Fruit fly (Drosophila melanogaster) whole organism, prepupa: Measurements from ENCODE around the gene CG14234.

Experiments used
- Blimp-1 ChIP-seq: fragments of 200-800 bp; sonication (Bioruptor generic); optimal IDR thresholded peaks from 3 replicates; lab custom pipeline; 2017; ENCODE audit warnings: missing biosample characterization, missing genetic modification characterization, mild to moderate bottlenecking, moderate library complexity, missing genetic modification reagents
- CG10631 ChIP-seq: fragments of 200-800 bp; sonication (Bioruptor generic); optimal IDR thresholded peaks from 2 replicates; lab custom pipeline; 2016; ENCODE audit warnings: missing biosample characterization, missing genetic modification characterization
- CG11294 ChIP-seq: fragments of 200-800 bp; sonication (Bioruptor generic); IDR thresholded peaks from 2 replicates; pipeline ENCODE4 v1.3.6; 2022; ENCODE audit warnings: missing biosample characterization, missing genetic modification characterization
- CG11762 ChIP-seq: fragments of 200-800 bp; sonication (Bioruptor generic); optimal IDR thresholded peaks from 3 replicates; lab custom pipeline; 2016; ENCODE audit warnings: missing biosample characterization, missing genetic modification characterization; ENCODE audit not compliant: insufficient read depth
- CG1621 ChIP-seq: fragments of 200-800 bp; sonication (Bioruptor generic); optimal IDR thresholded peaks from 3 replicates; lab custom pipeline; 2018; ENCODE audit warnings: missing biosample characterization, mild to moderate bottlenecking, missing genetic modification characterization
- CG31627 ChIP-seq: fragments of 200-800 bp; sonication (Bioruptor generic); optimal IDR thresholded peaks from 3 replicates; lab custom pipeline; 2016; ENCODE audit warnings: missing biosample characterization, missing genetic modification characterization
- CG4318 ChIP-seq: fragments of 200-800 bp; sonication (Bioruptor generic); optimal IDR thresholded peaks from 3 replicates; lab custom pipeline; 2017; ENCODE audit warnings: missing biosample characterization, mild to moderate bottlenecking, missing genetic modification characterization
- CG6163 ChIP-seq: fragments of 200-800 bp; sonication (Bioruptor generic); IDR thresholded peaks from 3 replicates; pipeline ENCODE4 v1.3.6; 2022; ENCODE audit warnings: missing biosample characterization, missing genetic modification characterization
- CG6792 ChIP-seq: fragments of 200-800 bp; sonication (Bioruptor generic); optimal IDR thresholded peaks from 3 replicates; lab custom pipeline; 2016; ENCODE audit warnings: missing biosample characterization, missing genetic modification characterization
- CG6854 ChIP-seq: fragments of 200-800 bp; sonication (Bioruptor generic); optimal IDR thresholded peaks from 2 replicates; lab custom pipeline; 2017; ENCODE audit warnings: missing biosample characterization, mild to moderate bottlenecking, missing genetic modification characterization
- CG7368 ChIP-seq: fragments of 200-800 bp; sonication (Bioruptor generic); optimal IDR thresholded peaks from 3 replicates; lab custom pipeline; 2016; ENCODE audit warnings: missing biosample characterization, missing genetic modification characterization
- CG8119 ChIP-seq: fragments of 200-800 bp; sonication (Bioruptor generic); IDR thresholded peaks from 3 replicates; pipeline ENCODE4 v1.3.6; 2022; ENCODE audit warnings: missing biosample characterization, missing genetic modification characterization
- CG8319 ChIP-seq: fragments of 200-800 bp; sonication (Bioruptor generic); optimal IDR thresholded peaks from 3 replicates; lab custom pipeline; 2016; ENCODE audit warnings: missing biosample characterization, missing genetic modification characterization
- Eip75B ChIP-seq: fragments of 200-800 bp; sonication (Bioruptor generic); optimal IDR thresholded peaks from 3 replicates; lab custom pipeline; 2016; ENCODE audit warnings: missing biosample characterization, missing genetic modification characterization
- Eip78C ChIP-seq: fragments of 200-800 bp; sonication (Bioruptor generic); peaks from one replicate; lab custom pipeline; 2016; ENCODE audit warnings: missing biosample characterization, missing genetic modification characterization
- Ets21C ChIP-seq: fragments of 200-800 bp; sonication (Bioruptor generic); optimal IDR thresholded peaks from 3 replicates; lab custom pipeline; 2016; ENCODE audit warnings: missing biosample characterization, missing genetic modification characterization
- Hr38 ChIP-seq: sonication (Bioruptor generic); optimal IDR thresholded peaks from 2 replicates; lab custom pipeline; 2016; ENCODE audit warnings: missing biosample characterization, missing genetic modification characterization
- Hr39 ChIP-seq: fragments of 200-800 bp; sonication (Bioruptor generic); optimal IDR thresholded peaks from 2 replicates; lab custom pipeline; 2016; ENCODE audit warnings: missing biosample characterization, missing genetic modification characterization
- Lpt ChIP-seq: fragments of 200-800 bp; sonication (Bioruptor generic); optimal IDR thresholded peaks from 3 replicates; lab custom pipeline; 2016; ENCODE audit warnings: missing biosample characterization, missing genetic modification characterization
- Met ChIP-seq: fragments of 200-800 bp; sonication (Bioruptor generic); optimal IDR thresholded peaks from 3 replicates; lab custom pipeline; 2016; ENCODE audit warnings: missing biosample characterization, missing genetic modification characterization
- OdsH ChIP-seq: fragments of 200-800 bp; sonication (Bioruptor generic); optimal IDR thresholded peaks from 3 replicates; lab custom pipeline; 2016; ENCODE audit warnings: missing biosample characterization, missing genetic modification characterization
- Sox14 ChIP-seq: fragments of 200-800 bp; sonication (Bioruptor generic); optimal IDR thresholded peaks from 3 replicates; lab custom pipeline; 2016; ENCODE audit warnings: missing biosample characterization, missing genetic modification characterization
- achi ChIP-seq: fragments of 200-800 bp; sonication (Bioruptor generic); optimal IDR thresholded peaks from 3 replicates; lab custom pipeline; 2016; ENCODE audit warnings: missing biosample characterization, missing genetic modification characterization
- acj6 ChIP-seq: fragments of 200-800 bp; sonication (Bioruptor generic); optimal IDR thresholded peaks from 3 replicates; lab custom pipeline; 2016; ENCODE audit warnings: missing biosample characterization, missing genetic modification characterization
- cyc ChIP-seq: fragments of 200-800 bp; sonication (Bioruptor generic); optimal IDR thresholded peaks from 3 replicates; lab custom pipeline; 2016; ENCODE audit warnings: missing biosample characterization, missing genetic modification characterization
- dac ChIP-seq: fragments of 200-800 bp; sonication (Bioruptor generic); optimal IDR thresholded peaks from 2 replicates; lab custom pipeline; 2017; ENCODE audit warnings: missing biosample characterization, mild to moderate bottlenecking, missing genetic modification characterization
- eg ChIP-seq: fragments of 200-800 bp; sonication (Bioruptor generic); IDR thresholded peaks from 3 replicates; pipeline ENCODE4 v1.3.6; 2022; ENCODE audit warnings: missing biosample characterization, missing genetic modification characterization
- esn ChIP-seq: fragments of 200-800 bp; sonication (Bioruptor generic); optimal IDR thresholded peaks from 2 replicates; lab custom pipeline; 2016; ENCODE audit warnings: missing biosample characterization, mild to moderate bottlenecking, missing genetic modification characterization, moderate library complexity
- fd59A ChIP-seq: fragments of 200-800 bp; sonication (Bioruptor generic); optimal IDR thresholded peaks from 2 replicates; lab custom pipeline; 2017; ENCODE audit warnings: missing biosample characterization, mild to moderate bottlenecking, missing genetic modification characterization, missing genetic modification reagents
- fkh ChIP-seq: fragments of 200-800 bp; sonication (Bioruptor generic); optimal IDR thresholded peaks from 3 replicates; lab custom pipeline; 2017; ENCODE audit warnings: missing biosample characterization, mild to moderate bottlenecking, missing genetic modification characterization, moderate library complexity
- lz ChIP-seq: fragments of 200-800 bp; sonication (Bioruptor generic); optimal IDR thresholded peaks from 3 replicates; lab custom pipeline; 2016; ENCODE audit warnings: missing biosample characterization, missing genetic modification characterization
- net ChIP-seq: fragments of 200-800 bp; sonication (Bioruptor generic); optimal IDR thresholded peaks from 3 replicates; lab custom pipeline; 2016; ENCODE audit warnings: missing biosample characterization, missing genetic modification characterization
- pdm3 ChIP-seq: fragments of 200-800 bp; sonication (Bioruptor generic); optimal IDR thresholded peaks from 3 replicates; lab custom pipeline; 2016; ENCODE audit warnings: missing biosample characterization, missing genetic modification characterization
- salr ChIP-seq, 2 experiments: fragments of 200-800 bp; sonication (Bioruptor generic); optimal IDR thresholded peaks; 3 replicates each; lab custom pipeline; 2016 to 2018; ENCODE audit warnings: missing biosample characterization in 2 of 2, missing genetic modification characterization in 2 of 2, mild to moderate bottlenecking in 1 of 2
- spab ChIP-seq: fragments of 200-800 bp; sonication (Bioruptor generic); optimal IDR thresholded peaks from 2 replicates; lab custom pipeline; 2017; ENCODE audit warnings: missing biosample characterization, mild to moderate bottlenecking, missing genetic modification characterization, missing genetic modification reagents
- ss ChIP-seq, 2 experiments: fragments of 200-800 bp; sonication (Bioruptor generic); optimal IDR thresholded peaks; 2 replicates in 1 of 2; 3 replicates in 1 of 2; lab custom pipeline; 2017 to 2018; ENCODE audit warnings: mild to moderate bottlenecking in 2 of 2, missing biosample characterization in 2 of 2, missing genetic modification characterization in 2 of 2, moderate library complexity in 1 of 2
- svp ChIP-seq: fragments of 200-800 bp; sonication (Bioruptor generic); peaks from one replicate; lab custom pipeline; 2016; ENCODE audit warnings: missing biosample characterization, missing genetic modification characterization
- vri ChIP-seq: fragments of 200-800 bp; sonication (Bioruptor generic); optimal IDR thresholded peaks from 3 replicates; lab custom pipeline; 2016; ENCODE audit warnings: missing biosample characterization, mild to moderate bottlenecking, missing genetic modification characterization

CG14234 gene

DNA sequence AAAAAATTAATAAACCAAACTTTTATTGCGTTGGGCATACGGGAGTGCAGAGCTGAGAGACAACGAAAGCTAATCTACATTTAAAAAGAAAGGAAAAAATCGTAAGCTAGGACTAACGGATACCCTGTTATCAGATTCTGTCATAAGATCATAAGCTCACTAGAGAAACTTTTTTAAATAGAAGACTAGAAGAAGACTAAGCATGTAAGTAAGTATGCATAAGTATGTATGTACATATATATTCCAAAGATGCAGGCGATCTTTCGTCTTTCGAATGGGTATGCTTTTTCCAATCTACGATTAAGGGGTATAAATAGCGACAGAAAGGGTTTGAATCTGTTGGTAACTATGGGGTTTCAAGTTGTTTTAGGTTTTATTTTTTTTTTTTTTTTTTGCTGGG is 49.5 kb downstream of the CG14234 start (continued):
- TF ChIP-seq CG8119 (GFP tag; lab: Robert Waterston, UW) (no peak), Hr38 (GFP tag; lab: Kevin White, UChicago) (no peak), eg (GFP tag; lab: Robert Waterston, UW) (no peak), acj6 (GFP tag; lab: Kevin White, UChicago) (peak; percentile 4), Met (peak; percentile 8), CG11762 (GFP tag; lab: Kevin White, UChicago) (no peak), achi (GFP tag; lab: Kevin White, UChicago) (peak; percentile 18), fkh (no peak), lz (GFP tag; lab: Kevin White, UChicago) (no peak), CG1621 (peak; percentile 6), cyc (GFP tag; lab: Kevin White, UChicago) (no peak), net (GFP tag; lab: Kevin White, UChicago) (no peak), Eip75B (GFP tag; lab: Kevin White, UChicago) (peak; percentile 49), Blimp-1 (GFP tag; lab: Kevin White, UChicago) (no peak), CG7368 (GFP tag; lab: Kevin White, UChicago) (no peak), Hr39 (GFP tag; lab: Kevin White, UChicago) (no peak), salr (GFP tag; optimal IDR thresholded peaks at IDR 0.05; lab: Kevin White, UChicago) (no peak), dac (GFP tag; lab: Kevin White, UChicago) (no peak), Sox14 (GFP tag; lab: Kevin White, UChicago) (peak; percentile 24), pdm3 (peak; percentile 18), CG31627 (no peak), Lpt (GFP tag; lab: Kevin White, UChicago) (no peak), CG8319 (GFP tag; lab: Kevin White, UChicago) (no peak), fd59A (peak; percentile 24), svp (no peak), CG6163 (GFP tag; lab: Robert Waterston, UW) (peak; percentile 40; the same call in 1 of the 3 replicates)
- TF ChIP-seq, all 60 proteins: peak for 23

DNA sequence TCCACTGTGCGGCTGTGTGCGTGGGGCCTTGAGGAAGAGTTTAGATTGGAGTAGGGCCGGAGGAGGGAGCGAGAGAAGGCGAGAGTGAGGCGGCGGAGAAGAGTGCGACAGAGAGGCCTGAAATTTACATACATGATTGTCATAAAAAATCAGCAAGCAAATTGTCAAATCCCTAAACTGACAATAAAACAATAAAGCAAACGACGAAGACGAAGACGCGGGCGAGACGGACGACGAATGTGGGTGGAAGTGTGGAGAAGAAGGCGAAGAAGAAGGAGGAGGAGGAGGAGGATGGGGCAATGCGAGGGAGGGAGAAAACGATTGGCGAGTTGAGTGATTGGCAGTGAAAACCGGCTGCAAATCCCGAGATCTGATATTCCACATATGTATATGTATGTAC is 50.0 kb downstream of the CG14234 start:
- TF ChIP-seq CG6163 (GFP tag; lab: Robert Waterston, UW) (no peak), CG11294 (no peak), Eip75B (GFP tag; lab: Kevin White, UChicago) (no peak), vri (GFP tag; lab: Kevin White, UChicago) (no peak), Met (no peak), spab (GFP tag; lab: Kevin White, UChicago) (no peak), CG10631 (no peak), CG6854 (GFP tag; lab: Kevin White, UChicago) (no peak), esn (GFP tag; lab: Kevin White, UChicago) (no peak), OdsH (GFP tag; lab: Kevin White, UChicago) (no peak), Hr39 (GFP tag; lab: Kevin White, UChicago) (no peak), CG1621 (no peak)

DNA sequence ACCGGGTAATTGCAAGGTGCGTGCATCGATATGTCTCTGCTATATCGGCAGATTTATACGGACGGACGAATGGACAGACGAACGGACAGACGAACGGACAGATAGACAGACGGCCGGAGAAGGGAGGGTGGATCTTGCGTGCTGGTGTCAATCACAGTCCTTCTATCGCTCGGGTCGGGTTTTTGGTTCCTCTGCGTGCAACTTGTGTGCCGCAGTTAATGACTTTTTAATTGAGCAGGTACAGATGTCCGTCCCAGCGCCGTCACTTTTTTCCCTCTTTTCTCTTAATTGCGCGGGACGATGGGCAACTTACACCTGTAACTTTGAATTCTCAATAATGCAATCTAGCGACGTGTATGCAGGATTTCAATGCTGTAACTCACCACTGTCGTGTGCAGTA is 51.5 kb downstream of the CG14234 start:
- TF ChIP-seq ss (GFP tag; optimal IDR thresholded peaks at IDR 0.05; lab: Kevin White, UChicago), result peak in 1 of 2 experiments; percentile 85
- TF ChIP-seq CG6792 (GFP tag; lab: Kevin White, UChicago), result no peak

DNA sequence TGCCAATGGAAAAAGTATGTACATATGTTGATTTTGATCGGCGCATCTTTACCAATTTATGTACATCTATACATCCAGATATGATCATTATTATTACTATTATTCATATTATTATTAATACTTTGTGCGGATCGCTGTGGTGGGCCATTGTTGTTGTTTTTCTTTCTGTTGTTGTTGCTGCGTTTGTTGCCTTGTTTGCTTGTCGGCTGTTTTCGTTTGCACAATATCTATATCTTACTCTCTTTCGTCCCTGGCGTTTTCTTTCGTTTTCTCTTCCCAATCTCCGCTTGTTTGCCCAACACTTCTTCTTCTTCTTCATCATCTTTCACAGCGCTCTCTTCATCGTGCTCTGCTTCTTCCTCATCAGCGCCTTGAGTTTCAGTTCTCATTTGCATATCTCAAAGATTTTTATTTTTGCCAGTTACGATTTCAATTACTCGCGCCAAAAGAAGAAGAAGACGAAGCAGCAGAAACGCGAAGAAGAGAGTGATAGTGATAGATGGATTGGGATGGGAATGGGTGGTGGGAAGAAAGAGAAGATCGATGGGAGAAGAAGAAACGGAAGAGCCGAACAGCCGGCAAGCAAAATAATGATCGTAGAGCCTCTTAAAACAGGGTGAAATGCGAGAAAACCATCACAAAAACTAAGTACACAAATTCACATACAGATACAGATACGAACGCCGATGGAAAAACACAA is 52.7 kb downstream of the CG14234 start:
- TF ChIP-seq Eip78C, result peak; percentile 38
- peak; percentile 36; the same call in 1 of the 3 replicates for TF ChIP-seq CG6163 (GFP tag; lab: Robert Waterston, UW)
- no peak for TF ChIP-seq Ets21C (GFP tag; lab: Kevin White, UChicago)
- TF ChIP-seq fkh, result peak; percentile 65
- no peak for TF ChIP-seq CG11762 (GFP tag; lab: Kevin White, UChicago)
- TF ChIP-seq CG4318 (GFP tag; lab: Kevin White, UChicago), result no peak
- TF ChIP-seq, all 60 proteins: peak for 3
